Fruit fly (Drosophila melanogaster) whole organism, pupa: ENCODE data around the gene Rrp1.

Source experiments
- CG10348 ChIP-seq: fragments of 200-800 bp; sonication (Bioruptor generic); IDR thresholded peaks from 2 replicates; pipeline ENCODE4 v1.3.6; 2022; ENCODE audit warnings: missing biosample characterization, missing genetic modification characterization
- CG12605 ChIP-seq: fragments of 200-800 bp; sonication (Bioruptor generic); IDR thresholded peaks from 2 replicates; pipeline ENCODE4 v1.3.6; 2022; ENCODE audit warnings: missing biosample characterization, missing genetic modification characterization
- CG13204 ChIP-seq: fragments of 200-800 bp; sonication (Bioruptor generic); optimal IDR thresholded peaks from 2 replicates; lab custom pipeline; 2018; ENCODE audit warnings: missing biosample characterization, mild to moderate bottlenecking, missing genetic modification characterization, moderate library complexity
- CG14655 ChIP-seq: fragments of 200-800 bp; sonication (Bioruptor generic); optimal IDR thresholded peaks from 3 replicates; lab custom pipeline; 2017; ENCODE audit warnings: mild to moderate bottlenecking, missing biosample characterization, missing genetic modification reagents, missing genetic modification characterization
- CG15710 ChIP-seq: fragments of 200-800 bp; sonication (Bioruptor generic); optimal IDR thresholded peaks from 2 replicates; lab custom pipeline; 2018; ENCODE audit warnings: missing biosample characterization, mild to moderate bottlenecking, missing genetic modification characterization, moderate library complexity
- CG17806 ChIP-seq: fragments of 200-800 bp; sonication (Bioruptor generic); optimal IDR thresholded peaks from 2 replicates; lab custom pipeline; 2018; ENCODE audit warnings: missing biosample characterization, mild to moderate bottlenecking, missing genetic modification characterization, moderate library complexity
- CG32121 ChIP-seq: fragments of 200-800 bp; sonication (Bioruptor generic); IDR thresholded peaks from 2 replicates; pipeline ENCODE4 v1.3.6; 2022; ENCODE audit warnings: missing biosample characterization, missing genetic modification characterization
- CG34367 ChIP-seq: fragments of 200-800 bp; sonication (Bioruptor generic); optimal IDR thresholded peaks from 2 replicates; lab custom pipeline; 2018; ENCODE audit warnings: missing biosample characterization, mild to moderate bottlenecking, missing genetic modification characterization
- CG4496 ChIP-seq: fragments of 200-800 bp; sonication (Bioruptor generic); IDR thresholded peaks from 3 replicates; pipeline ENCODE4 v1.3.6; 2022; ENCODE audit warnings: missing biosample characterization, missing genetic modification characterization
- CG8159 ChIP-seq: fragments of 200-800 bp; sonication (Bioruptor generic); optimal IDR thresholded peaks from 3 replicates; lab custom pipeline; 2018; ENCODE audit warnings: missing biosample characterization, mild to moderate bottlenecking, missing genetic modification characterization, moderate library complexity
- CG8301 ChIP-seq: fragments of 200-800 bp; sonication (Bioruptor generic); optimal IDR thresholded peaks from 2 replicates; lab custom pipeline; 2018; ENCODE audit warnings: missing biosample characterization, mild to moderate bottlenecking, missing genetic modification characterization
- CG9948 ChIP-seq: fragments of 200-800 bp; sonication (Bioruptor generic); optimal IDR thresholded peaks from 2 replicates; lab custom pipeline; 2018; ENCODE audit warnings: missing biosample characterization, mild to moderate bottlenecking, missing genetic modification characterization, moderate library complexity
- D1 ChIP-seq: fragments of 200-800 bp; sonication (Bioruptor generic); optimal IDR thresholded peaks from 2 replicates; lab custom pipeline; 2018; ENCODE audit warnings: missing biosample characterization, mild to moderate bottlenecking, missing genetic modification characterization, moderate library complexity
- EcR ChIP-seq: fragments of 200-800 bp; sonication (Bioruptor generic); optimal IDR thresholded peaks from 3 replicates; lab custom pipeline; 2019; ENCODE audit warnings: missing biosample characterization, missing genetic modification characterization, mild to moderate bottlenecking, moderate library complexity, missing genetic modification reagents
- Ets98B ChIP-seq: fragments of 200-800 bp; sonication (Bioruptor generic); IDR thresholded peaks from 2 replicates; pipeline ENCODE4 v1.3.6; 2022; ENCODE audit warnings: missing biosample characterization, missing genetic modification characterization
- Pif1A ChIP-seq: fragments of 200-800 bp; sonication (Bioruptor generic); optimal IDR thresholded peaks from 3 replicates; lab custom pipeline; 2016; ENCODE audit warnings: missing biosample characterization, missing genetic modification characterization
- Pif1B ChIP-seq: fragments of 200-800 bp; sonication (Bioruptor generic); optimal IDR thresholded peaks from 3 replicates; lab custom pipeline; 2016; ENCODE audit warnings: missing biosample characterization, missing genetic modification characterization
- Snoo ChIP-seq: fragments of 200-800 bp; sonication (Bioruptor generic); optimal IDR thresholded peaks from 3 replicates; lab custom pipeline; 2017; ENCODE audit warnings: missing biosample characterization, mild to moderate bottlenecking, missing genetic modification characterization, inconsistent platforms
- fd96Ca ChIP-seq: fragments of 200-800 bp; sonication (Bioruptor generic); IDR thresholded peaks from 3 replicates; pipeline ENCODE4 v1.3.6; 2022; ENCODE audit warnings: missing biosample characterization, missing genetic modification characterization
- gl ChIP-seq: fragments of 200-800 bp; sonication (Bioruptor generic); optimal IDR thresholded peaks from 2 replicates; lab custom pipeline; 2018; ENCODE audit warnings: missing biosample characterization, mild to moderate bottlenecking, missing genetic modification characterization
- rn ChIP-seq: fragments of 200-800 bp; sonication (Bioruptor generic); IDR thresholded peaks from 2 replicates; pipeline ENCODE4 v1.3.6; 2022; ENCODE audit warnings: missing biosample characterization, missing genetic modification characterization

The Rrp1 gene

dm6 chr2L:2942639-2943038 lies 29.7 kb downstream of the Rrp1 start:
- TF ChIP-seq Pif1A (GFP tag; lab: Kevin White, UChicago) (peak; percentile 13), Snoo (tag; lab: Kevin White, UChicago) (no peak), CG32121 (no peak), CG15710 (tag; lab: Kevin White, UChicago) (no peak), Ets98B (GFP tag; lab: Robert Waterston, UW) (peak; percentile 57), CG14655 (GFP tag; lab: Kevin White, UChicago) (peak; percentile 38), CG17806 (tag; lab: Kevin White, UChicago) (peak; percentile 15), CG8159 (peak; percentile 17), CG9948 (tag; lab: Kevin White, UChicago) (peak; percentile 15), fd96Ca (0 out of 3 replicates have a peak, but pooled peaks have one; percentile 49), CG4496 (GFP tag; lab: Robert Waterston, UW) (peak; percentile 53; the same call in 1 of the 3 replicates), CG8301 (tag; lab: Kevin White, UChicago) (peak; percentile 25), gl (tag; lab: Kevin White, UChicago) (no peak)

dm6 chr2L:2941353-2941752 lies 31.0 kb downstream of the Rrp1 start:
- TF ChIP-seq CG9948 (tag; lab: Kevin White, UChicago) (no peak), CG13204 (GFP tag; lab: Kevin White, UChicago) (no peak), CG8301 (tag; lab: Kevin White, UChicago) (peak; percentile 7), CG17806 (tag; lab: Kevin White, UChicago) (no peak), CG14655 (GFP tag; lab: Kevin White, UChicago) (peak; percentile 31), CG34367 (no peak), CG15710 (tag; lab: Kevin White, UChicago) (no peak), CG4496 (GFP tag; lab: Robert Waterston, UW) (no peak), rn (GFP tag; lab: Robert Waterston, UW) (no peak), CG12605 (GFP tag; lab: Robert Waterston, UW) (no peak), Pif1A (GFP tag; lab: Kevin White, UChicago) (no peak), fd96Ca (no peak), CG10348 (GFP tag; lab: Robert Waterston, UW) (no peak)

dm6 chr2L:2939698-2940097 lies 32.6 kb downstream of the Rrp1 start:
- TF ChIP-seq EcR (GFP tag; lab: Kevin White, UChicago) (no peak), Snoo (tag; lab: Kevin White, UChicago) (no peak), CG10348 (GFP tag; lab: Robert Waterston, UW) (no peak)

- TF ChIP-seq CG8301 (tag; lab: Kevin White, UChicago) (no peak), gl (tag; lab: Kevin White, UChicago) (no peak), CG4496 (GFP tag; lab: Robert Waterston, UW) (no peak), CG32121 (no peak), CG10348 (GFP tag; lab: Robert Waterston, UW) (no peak), Pif1B (GFP tag; lab: Kevin White, UChicago) (no peak), fd96Ca (no peak), D1 (tag; lab: Kevin White, UChicago) (no peak), rn (GFP tag; lab: Robert Waterston, UW) (no peak), CG12605 (GFP tag; lab: Robert Waterston, UW) (no peak), CG8159 (no peak), Pif1A (GFP tag; lab: Kevin White, UChicago) (no peak), CG17806 (tag; lab: Kevin White, UChicago) (no peak), CG14655 (GFP tag; lab: Kevin White, UChicago) (no peak), Ets98B (GFP tag; lab: Robert Waterston, UW) (no peak), Snoo (tag; lab: Kevin White, UChicago) (no peak), CG9948 (tag; lab: Kevin White, UChicago) (no peak)
Measured at dm6 chr2L:2935704-2936103, 36.6 kb downstream of the Rrp1 start.

dm6 chr2L:2931555-2932131 lies 40.7 kb downstream of the Rrp1 start:
- TF ChIP-seq Pif1A (GFP tag; lab: Kevin White, UChicago) (peak; percentile 82), Ets98B (GFP tag; lab: Robert Waterston, UW) (no peak; the same call in 1 of the 2 replicates), CG8301 (tag; lab: Kevin White, UChicago) (peak; percentile 51), CG34367 (peak; percentile 78), CG14655 (GFP tag; lab: Kevin White, UChicago) (peak; percentile 71), CG32121 (no peak), Snoo (tag; lab: Kevin White, UChicago) (peak; percentile 41), D1 (tag; lab: Kevin White, UChicago) (peak; percentile 56), Pif1B (GFP tag; lab: Kevin White, UChicago) (peak; percentile 74), CG12605 (GFP tag; lab: Robert Waterston, UW) (peak; percentile 37; the same call in 1 of the 2 replicates), CG15710 (tag; lab: Kevin White, UChicago) (peak; percentile 80), CG10348 (GFP tag; lab: Robert Waterston, UW) (no peak), CG4496 (GFP tag; lab: Robert Waterston, UW) (peak; percentile 39; the same call in 2 of the 3 replicates), EcR (GFP tag; lab: Kevin White, UChicago) (peak; percentile 68), rn (GFP tag; lab: Robert Waterston, UW) (no peak), CG8159 (peak; percentile 85), gl (tag; lab: Kevin White, UChicago) (peak; percentile 63), CG9948 (tag; lab: Kevin White, UChicago) (peak; percentile 75), CG17806 (tag; lab: Kevin White, UChicago) (peak; percentile 82), CG13204 (GFP tag; lab: Kevin White, UChicago) (peak; percentile 68), fd96Ca (no peak)
